Fruit fly (Drosophila melanogaster) ovary, adult (tissue): ENCODE results near the gene Gclc.
A peak's percentile ranks its signal among the peaks of the same experiment; 100 is the strongest.

Experiments
- CG17801 ChIP-seq: fragments of 200-800 bp; optimal IDR thresholded peaks from 2 replicates; lab custom pipeline; 2019; ENCODE audit warnings: missing biosample characterization, mild to moderate bottlenecking, missing genetic modification characterization, moderate library complexity; ENCODE audit not compliant: partially characterized antibody

Gclc gene

DNA sequence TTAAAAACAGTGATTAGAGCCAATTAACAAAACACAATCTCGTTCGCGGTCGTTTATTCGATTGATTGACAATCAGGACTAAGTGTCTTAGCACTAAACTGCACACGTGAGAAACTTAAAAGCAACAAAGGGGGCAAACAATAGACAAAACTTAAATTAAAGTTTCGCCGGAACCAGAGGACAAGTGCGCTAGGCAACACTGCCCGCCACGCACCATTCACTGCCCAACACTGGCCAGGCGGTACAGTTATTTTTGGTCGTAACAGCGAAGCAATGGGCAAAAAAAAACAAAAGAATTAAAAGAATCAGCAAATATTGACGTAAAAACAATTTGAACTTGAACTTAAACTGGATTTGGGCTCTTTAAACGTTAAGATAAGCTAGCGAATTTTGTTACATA, 21.3 kb upstream of the Gclc start:
- no peak for TF ChIP-seq CG17801 (GFP tag; lab: Kevin White, UChicago)

DNA sequence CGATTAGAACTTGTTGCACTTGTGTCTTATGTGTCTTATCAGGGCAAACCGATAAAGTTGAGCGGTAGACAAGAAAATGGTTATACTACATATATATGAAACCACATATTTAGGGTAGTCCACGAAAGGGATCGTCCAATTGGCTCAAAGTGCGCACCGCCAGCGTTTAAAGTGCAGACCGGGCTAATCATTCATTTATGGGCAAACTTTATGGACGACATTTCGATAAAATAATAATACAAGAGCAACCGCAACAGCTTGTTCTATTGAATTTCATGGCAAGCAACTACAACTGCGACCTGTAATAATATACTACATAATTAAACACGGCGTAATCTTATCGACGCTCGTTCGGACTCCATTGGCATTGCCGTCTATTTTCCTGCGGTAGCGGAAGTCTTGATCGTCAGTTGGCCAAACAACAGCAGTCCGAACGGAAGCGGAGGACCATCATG, 19.5 kb upstream of the Gclc start, which contains the start of the genes cyr and CG2120:
cyr (minus strand) TSS at position 294 of the 455 bp plus-strand sequence.
CG2120 (plus strand) TSS at position 405 of the 455 bp plus-strand sequence.
- no peak for TF ChIP-seq CG17801 (GFP tag; lab: Kevin White, UChicago)

DNA sequence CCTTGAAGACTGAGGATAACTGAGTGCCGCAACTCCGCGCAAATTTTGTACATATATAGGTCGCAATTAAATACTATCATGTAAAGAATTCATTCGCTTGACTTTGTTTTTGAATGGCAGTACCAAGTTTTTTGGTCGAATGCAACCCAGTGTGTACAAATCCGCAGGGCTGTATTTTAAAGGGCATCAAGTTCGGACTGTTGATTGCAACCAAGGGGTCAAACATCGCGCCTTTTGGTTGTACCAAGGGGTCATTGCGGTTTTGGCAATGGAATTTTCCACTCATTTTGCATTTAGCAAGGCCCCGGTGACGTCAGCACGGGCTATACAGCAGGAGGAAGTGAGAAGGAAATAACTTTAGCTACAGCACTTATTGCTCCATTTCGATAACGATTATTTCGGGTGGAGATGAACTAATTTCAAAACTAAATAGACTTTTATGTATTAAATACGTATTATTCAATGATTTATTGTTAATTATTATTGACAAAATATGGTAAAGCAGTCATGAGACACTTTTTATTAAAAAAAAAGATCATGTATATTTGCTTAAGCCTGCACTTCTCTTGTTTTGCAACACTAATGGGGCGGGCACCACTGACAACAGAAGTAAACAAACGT, 15.9 kb upstream of the Gclc start, which contains the start of gene CG10958:
CG10958 (plus strand) TSS at position 593 of the 621 bp plus-strand sequence.
- peak; percentile 69 for TF ChIP-seq CG17801 (GFP tag; lab: Kevin White, UChicago)

DNA sequence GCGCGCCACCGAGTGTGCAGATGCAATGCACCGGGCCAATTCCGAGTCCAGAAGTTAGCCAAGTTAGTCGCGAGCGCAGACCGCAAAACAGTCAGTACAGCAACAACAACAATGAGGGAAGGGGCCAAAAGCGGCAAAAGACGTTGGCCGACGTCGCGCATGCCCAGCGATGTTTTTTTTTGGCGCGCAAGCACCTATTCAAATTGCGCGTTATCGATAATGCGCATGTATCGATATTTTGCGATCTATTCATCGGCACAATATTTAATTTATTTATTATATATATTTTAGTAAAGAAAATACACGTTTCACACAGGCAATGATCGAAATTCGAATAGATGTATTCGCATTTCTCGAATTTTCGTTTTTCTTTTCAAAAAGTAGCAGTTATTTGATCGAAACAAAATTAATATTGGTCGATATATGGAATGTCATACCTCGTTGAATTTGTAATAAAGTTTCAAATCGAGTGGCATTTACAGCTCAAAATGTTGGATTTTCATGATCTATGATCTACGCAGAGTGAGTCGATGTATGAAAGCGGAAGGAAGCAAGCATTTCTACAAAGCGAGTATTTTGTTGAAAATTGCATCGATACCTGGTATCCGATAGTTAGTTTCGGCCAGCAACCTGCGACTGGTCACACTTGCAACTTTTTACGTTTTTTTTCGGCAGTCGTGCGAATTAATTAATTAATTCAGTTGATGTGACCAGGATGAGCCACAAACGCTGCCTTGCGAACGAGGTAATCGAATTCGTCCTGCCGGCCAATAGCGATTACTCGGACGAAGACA, 13.5 kb upstream of the Gclc start, which contains the start of gene CG2116:
CG2116 (plus strand) TSS at position 609 of the 794 bp plus-strand sequence.
- peak; percentile 40 for TF ChIP-seq CG17801 (GFP tag; lab: Kevin White, UChicago)

DNA sequence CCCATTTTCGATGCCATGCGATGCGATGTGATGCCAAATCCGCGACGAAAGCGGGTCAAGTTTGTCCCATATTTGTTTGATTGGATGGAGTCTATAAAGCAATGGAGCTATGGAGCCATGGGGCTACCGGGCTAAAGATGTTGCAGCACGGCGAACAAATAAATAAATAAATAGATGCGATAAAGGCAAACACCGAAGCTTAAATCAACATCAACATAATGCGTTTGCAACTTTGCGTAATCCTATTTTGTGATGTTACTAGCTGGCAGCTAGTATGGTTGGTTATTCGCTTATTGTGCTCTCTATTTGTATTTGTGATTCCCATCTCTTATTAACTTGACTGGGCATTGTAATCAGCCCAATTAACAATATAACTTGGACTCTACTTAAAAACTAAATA, 12.2 kb upstream of the Gclc start:
- TF ChIP-seq CG17801 (GFP tag; lab: Kevin White, UChicago) = no peak

DNA sequence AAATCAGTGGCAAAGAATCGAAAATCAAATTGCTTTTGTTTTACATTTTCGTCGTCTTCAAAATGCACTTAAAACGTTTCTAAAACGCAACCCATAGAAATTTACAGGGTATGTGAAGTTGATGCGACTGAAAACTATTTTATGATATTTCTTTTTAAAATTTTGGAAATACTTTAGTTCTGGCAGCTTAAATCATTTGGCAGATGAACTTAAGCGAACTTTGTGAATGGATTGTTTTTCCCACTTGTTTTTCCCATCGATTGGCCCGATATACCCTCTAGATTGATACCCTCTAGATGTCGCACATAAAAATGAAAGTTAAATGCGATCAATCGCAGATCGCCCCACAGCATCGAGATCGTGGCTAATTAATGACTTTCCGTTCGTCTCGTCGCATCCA, 10.2 kb upstream of the Gclc start:
- TF ChIP-seq CG17801 (GFP tag; lab: Kevin White, UChicago) = no peak

DNA sequence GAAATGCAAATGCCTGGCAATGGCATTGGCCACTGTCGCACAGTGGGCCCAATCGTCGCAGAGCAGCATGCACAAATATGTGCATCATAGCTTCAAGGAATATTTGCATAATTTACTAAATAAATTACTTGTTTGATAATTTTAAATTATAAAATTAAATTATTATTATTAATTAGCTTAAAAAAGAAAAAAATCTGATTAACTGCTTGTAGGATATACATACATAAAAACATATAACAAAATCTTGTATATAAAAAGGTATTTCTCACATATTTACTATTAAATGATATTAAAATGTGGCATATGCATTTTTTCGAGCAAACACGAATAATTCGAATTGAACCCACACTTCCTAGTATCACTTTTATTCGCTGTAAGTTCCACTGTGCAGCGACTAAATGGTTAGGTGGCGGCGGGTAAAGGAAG, 9.3 kb upstream of the Gclc start:
- TF ChIP-seq CG17801 (GFP tag; lab: Kevin White, UChicago) = no peak

DNA sequence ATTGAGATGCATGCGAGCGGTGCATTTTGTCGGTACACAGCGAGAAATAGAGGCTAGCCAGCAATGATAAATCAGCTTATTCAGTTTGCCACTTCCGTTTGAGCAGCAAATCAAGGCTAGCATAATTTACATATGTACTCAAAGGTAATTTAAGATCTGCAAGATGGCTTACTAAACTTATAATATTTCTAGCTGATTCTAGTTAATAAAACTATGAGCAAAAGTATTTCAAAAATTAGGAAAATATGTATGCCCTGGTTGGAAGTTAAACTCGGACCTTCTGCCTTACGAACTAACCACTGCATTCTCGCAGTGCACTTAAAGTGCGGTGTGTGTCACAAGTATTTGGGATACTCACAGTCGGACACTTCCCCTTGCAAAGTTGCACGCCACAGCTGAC, 6.9 kb upstream of the Gclc start:
- TF ChIP-seq CG17801 (GFP tag; lab: Kevin White, UChicago) = no peak

DNA sequence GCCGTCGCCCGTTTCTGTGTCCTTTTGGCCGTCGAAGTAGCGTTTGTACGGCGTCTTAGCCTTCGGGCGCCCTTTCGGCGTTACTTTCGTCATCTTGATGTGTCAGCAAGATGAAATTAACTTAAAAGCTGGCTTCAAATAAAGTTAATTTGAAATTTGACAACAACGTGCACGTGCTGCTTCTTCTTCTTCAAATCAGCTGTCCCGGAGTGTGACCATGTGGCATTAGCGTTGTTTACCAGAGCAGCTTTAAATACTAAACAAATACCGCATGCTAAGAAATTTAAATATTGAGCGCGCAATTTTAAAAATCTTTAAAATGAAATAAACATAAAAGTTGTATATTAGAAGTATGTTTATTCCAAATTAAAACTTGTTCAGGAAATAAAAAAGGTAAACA, 5.0 kb upstream of the Gclc start, which contains the start of gene CG2260:
CG2260 (minus strand) TSS at position 209 of the 400 bp plus-strand sequence.
- peak; percentile 19 for TF ChIP-seq CG17801 (GFP tag; lab: Kevin White, UChicago)

DNA sequence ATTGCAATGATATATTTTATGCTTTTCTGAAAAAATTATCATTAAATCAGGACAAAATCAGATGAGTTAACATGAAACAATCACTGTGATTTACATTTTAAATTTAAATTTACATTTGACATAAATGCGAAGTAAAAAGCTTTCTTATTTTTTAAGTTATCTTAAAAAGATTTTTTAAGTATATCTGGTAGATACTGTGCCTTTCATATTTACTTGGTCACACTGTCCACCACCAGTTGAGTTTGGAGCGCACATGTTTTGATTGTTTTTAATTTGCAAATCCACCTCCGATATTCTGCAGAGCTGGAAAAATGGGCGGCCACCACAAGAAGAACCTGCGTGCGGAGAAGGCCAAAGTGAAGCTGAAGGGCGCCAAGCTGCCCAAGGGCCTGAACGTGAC, 866 bp upstream of the Gclc start, which contains the start of gene CG1575:
CG1575 (plus strand) TSS at position 200 of the 400 bp plus-strand sequence.
- TF ChIP-seq CG17801 (GFP tag; lab: Kevin White, UChicago) = no peak

DNA sequence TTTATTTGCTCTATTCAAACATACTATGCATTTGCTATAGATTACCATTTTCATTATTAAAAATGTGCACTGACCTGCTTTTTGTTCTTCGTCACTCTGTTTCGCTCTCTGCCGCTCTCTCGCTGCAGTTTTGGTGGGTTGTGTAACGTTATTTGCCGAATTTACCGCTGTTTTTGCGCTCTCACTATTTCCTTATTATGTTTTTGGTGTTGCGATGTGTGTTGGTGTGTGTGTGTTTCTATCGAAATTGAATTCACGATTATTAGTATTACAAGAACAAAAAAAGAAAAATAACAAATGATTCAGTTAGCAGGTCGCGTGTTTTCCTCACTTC, 637 bp downstream of the Gclc start:
- TF ChIP-seq CG17801 (GFP tag; lab: Kevin White, UChicago) = no peak

DNA sequence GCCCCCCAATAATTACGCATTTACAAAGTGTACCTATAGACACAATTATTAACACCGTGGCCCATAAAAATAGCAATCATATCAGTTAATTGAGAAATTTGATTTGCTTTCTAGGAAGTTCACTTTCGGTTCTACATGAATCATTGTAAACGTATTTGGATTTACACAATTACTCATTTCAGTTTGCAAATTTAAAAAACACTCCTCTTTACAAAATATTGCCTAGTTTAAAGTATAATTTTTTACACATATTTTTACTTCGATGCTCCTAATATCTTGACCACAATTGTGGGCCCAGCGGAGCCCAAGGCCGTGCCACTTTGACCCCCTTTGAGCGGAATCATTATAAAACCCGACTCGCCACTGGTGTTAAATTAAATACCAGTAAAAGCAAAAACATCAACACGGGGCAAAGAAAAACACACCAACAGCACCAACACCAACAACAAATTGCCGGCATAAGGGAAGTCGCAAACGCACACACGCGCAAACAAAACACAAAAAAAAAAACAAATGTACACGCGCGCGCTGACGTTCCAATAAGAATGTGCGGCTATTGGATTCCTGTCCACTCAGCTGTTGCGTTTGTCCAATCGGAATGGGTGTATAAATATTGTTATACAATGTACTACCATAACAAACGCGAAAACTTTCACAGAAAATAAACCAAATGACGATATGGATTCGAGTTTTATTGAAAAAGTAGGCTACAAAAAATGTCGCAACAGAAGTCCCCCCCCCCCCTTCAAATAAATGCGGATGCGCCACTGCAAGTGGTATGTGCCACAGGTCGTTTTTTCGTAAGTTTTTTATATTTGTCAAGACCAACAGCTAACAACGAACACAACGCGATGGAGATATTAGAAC, 1.2 kb downstream of the Gclc start:
- peak; percentile 72 for TF ChIP-seq CG17801 (GFP tag; lab: Kevin White, UChicago)

DNA sequence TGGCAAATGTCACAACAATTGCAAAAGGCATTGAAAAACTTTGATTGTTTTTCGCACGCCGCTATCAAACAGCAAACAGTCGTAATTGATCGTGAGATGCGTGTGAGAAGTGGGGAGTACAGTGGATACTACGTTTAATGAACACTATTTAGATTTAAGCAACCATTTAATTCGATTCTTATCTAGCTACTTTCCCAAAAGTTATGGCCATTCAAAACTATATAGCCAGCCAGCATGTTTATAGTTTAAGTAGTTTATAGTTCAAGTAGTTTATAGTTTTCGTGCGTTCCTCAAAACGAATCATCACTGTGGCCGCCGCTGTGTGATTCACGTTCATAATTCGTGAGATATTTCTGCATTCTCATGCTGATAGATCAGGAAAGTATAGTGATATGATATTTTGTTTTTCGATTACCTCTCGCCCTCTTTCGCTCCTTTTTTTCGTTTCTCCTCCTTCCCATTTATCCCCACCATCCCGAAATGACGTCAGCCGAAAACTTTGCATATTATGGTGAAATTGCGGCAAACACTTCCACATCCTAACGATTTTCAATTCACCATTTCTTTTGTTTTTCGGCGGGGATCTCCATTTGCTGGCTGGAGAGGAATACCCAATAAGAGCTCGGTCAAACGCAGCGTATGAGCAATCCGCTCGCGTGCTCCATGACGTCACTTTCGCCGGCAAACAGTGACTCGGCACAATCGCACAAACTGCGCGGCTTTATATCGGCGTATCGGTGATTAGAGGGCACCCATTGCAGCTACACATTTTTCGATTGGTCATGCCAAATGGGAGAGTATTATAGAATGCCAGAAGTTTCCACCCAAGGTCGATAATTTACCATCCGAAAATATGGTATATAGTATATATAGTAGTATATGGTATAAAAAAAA, 2.3 kb downstream of the Gclc start:
- TF ChIP-seq CG17801 (GFP tag; lab: Kevin White, UChicago) = peak; percentile 61

DNA sequence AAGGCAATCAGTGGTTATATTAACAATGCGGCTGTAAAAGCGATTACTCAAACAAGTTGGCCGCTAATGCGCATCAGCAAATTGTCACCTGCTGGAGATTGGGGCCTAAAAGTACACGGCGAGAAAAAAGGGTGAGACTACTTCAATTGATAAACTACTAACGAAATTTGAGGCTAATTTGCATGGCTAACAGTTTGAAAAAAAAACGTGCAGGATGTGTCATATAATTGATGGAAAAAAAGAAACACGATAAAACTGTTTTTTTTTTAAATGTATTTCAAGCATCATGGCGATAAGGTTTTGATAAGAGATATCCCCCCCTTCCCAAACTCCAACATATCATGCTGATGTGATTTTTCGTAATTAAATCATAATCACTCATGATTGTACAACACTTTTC, 3.2 kb downstream of the Gclc start:
- TF ChIP-seq CG17801 (GFP tag; lab: Kevin White, UChicago) = no peak
